Worm (Caenorhabditis elegans) whole organism, early embryonic: Measurements from ENCODE around the gene C45G9.4.

Source experiments
- B0310.2 ChIP-seq: sonication (generic microtip); optimal IDR thresholded peaks from 2 replicates; lab custom pipeline; 2016; ENCODE audit warnings: mild to moderate bottlenecking, missing genetic modification characterization, missing compliant biosample characterization
- F13C5.2 ChIP-seq: sonication (generic microtip); optimal IDR thresholded peaks from 2 replicates; lab custom pipeline; 2017; ENCODE audit warnings: mild to moderate bottlenecking, missing genetic modification characterization, inconsistent platforms, missing compliant biosample characterization
- ama-1 ChIP-seq: fragments of 150-350 bp; optimal IDR thresholded peaks from 2 replicates; lab custom pipeline; 2014
- ceh-36 ChIP-seq: sonication (generic microtip); optimal IDR thresholded peaks from 2 replicates; lab custom pipeline; 2016; ENCODE audit warnings: missing genetic modification characterization, inconsistent platforms, missing compliant biosample characterization
- hmg-4 ChIP-seq: fragments of 200-800 bp; sonication (Bioruptor generic); optimal IDR thresholded peaks from 2 replicates; lab custom pipeline; 2018; ENCODE audit warnings: mild to moderate bottlenecking, missing genetic modification characterization, missing compliant biosample characterization
- hnd-1 ChIP-seq: sonication (generic microtip); optimal IDR thresholded peaks from 2 replicates; lab custom pipeline; 2016; ENCODE audit warnings: missing genetic modification characterization, missing compliant biosample characterization
- tbx-11 ChIP-seq: fragments of 200-800 bp; sonication (Bioruptor generic); IDR thresholded peaks from 2 replicates; pipeline ENCODE4 v1.3.6; 2022; ENCODE audit warnings: missing genetic modification characterization, missing compliant biosample characterization

DNA sequence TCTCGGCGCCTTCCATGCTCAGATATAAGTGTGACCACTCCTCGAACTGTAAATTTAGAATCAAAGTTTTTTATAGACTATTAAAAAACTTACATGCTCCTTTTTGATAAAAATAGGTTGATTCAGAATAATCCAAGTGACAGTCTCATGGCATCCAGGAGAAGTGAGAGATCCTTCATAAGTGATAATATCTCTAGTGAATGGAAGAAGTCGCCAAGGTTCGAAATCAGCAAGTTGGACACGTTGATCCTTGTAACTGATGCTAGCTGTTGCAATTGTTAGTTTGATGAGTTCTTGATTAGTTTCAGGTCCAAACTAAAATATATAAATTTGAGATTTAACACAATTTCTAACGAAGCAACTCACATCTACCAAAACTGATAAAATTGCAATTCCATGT is 20.8 kb downstream of the C45G9.4 start:
- TF ChIP-seq tbx-11 (GFP tag; lab: Robert Waterston, UW) (no peak), hmg-4 (GFP tag; lab: Kevin White, UChicago) (no peak), B0310.2 (tag; lab: Kevin White, UChicago) (no peak), ceh-36 (tag; lab: Kevin White, UChicago) (no peak), hnd-1 (no peak), ama-1 (lab: Kevin White, UChicago) (no peak), F13C5.2 (no peak)
